Fruit fly (Drosophila melanogaster): ENCODE results near the gene Fbw5.
A peak's percentile ranks its signal among the peaks of the same experiment; 100 is the strongest.

The Fbw5 gene

DNA sequence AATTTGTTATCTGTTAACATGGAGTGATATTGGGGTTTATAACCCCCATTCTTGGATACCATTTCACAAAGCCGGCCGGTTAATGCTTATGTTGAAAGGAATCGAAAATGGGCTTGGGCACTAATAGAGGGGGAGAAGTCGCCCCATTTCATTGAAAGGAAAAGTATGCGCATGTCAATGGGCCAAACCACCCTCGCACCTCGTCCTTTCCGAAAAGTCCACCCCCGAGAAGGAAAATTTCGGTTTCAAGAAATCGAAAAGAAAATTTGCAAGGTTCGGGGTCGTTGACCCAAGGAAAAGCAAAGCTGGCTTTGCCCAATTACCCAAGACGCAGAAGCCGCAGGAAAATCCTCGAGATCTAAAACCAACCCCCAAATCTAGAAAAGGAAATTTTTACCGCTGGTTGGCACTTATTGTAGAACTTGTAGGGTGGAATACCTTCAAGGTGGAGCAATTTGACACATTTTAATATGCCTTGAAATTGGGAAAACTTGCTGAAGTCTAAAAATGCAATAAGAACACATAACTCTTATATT is 11.1 kb upstream of the Fbw5 start:
- TF ChIP-seq D1 (tag; optimal IDR thresholded peaks at IDR 0.05) (no peak), Snoo (tag; optimal IDR thresholded peaks at IDR 0.05) (no peak), CG15710 (tag; optimal IDR thresholded peaks at IDR 0.05) (no peak), CG4496 (GFP tag; IDR thresholded peaks at IDR 0.05) (no peak), CG8159 (tag; optimal IDR thresholded peaks at IDR 0.05) (no peak), CG12605 (GFP tag; IDR thresholded peaks at IDR 0.05) (no peak), rn (GFP tag; IDR thresholded peaks at IDR 0.05) (no peak), fd96Ca (GFP tag; IDR thresholded peaks at IDR 0.05) (no peak), EcR (GFP tag; optimal IDR thresholded peaks at IDR 0.05) (no peak), Pif1B (GFP tag; optimal IDR thresholded peaks at IDR 0.05) (no peak), CG10348 (GFP tag; IDR thresholded peaks at IDR 0.05) (no peak), CG9948 (tag; optimal IDR thresholded peaks at IDR 0.05) (no peak)

DNA sequence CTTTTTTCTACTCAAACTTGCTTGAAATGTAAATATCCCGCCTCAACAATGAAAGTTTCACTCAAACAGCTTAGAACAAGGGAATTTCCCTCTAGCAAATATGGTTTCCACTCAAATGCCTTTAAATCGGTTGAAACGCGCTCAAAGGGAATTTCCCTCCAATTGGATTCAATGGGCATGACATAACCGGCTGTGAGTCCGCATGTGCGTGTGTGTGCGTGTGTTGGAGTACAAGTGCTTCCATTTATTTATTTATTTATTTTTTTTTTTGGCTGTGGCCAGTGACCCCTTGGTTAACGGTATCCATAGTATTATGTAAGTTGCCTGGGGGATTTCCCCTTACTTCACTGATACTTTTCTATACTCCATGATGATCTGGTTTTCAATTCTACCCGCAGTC is 10.4 kb upstream of the Fbw5 start:
- TF ChIP-seq EcR (GFP tag; optimal IDR thresholded peaks at IDR 0.05) (no peak), Pif1A (GFP tag; optimal IDR thresholded peaks at IDR 0.05) (no peak), CG8159 (tag; optimal IDR thresholded peaks at IDR 0.05) (no peak), CG17806 (tag; optimal IDR thresholded peaks at IDR 0.05) (no peak), fd96Ca (GFP tag; IDR thresholded peaks at IDR 0.05) (no peak), gl (tag; optimal IDR thresholded peaks at IDR 0.05) (no peak), Pif1B (GFP tag; optimal IDR thresholded peaks at IDR 0.05) (no peak), rn (GFP tag; IDR thresholded peaks at IDR 0.05) (no peak), CG15710 (tag; optimal IDR thresholded peaks at IDR 0.05) (no peak), CG9948 (tag; optimal IDR thresholded peaks at IDR 0.05) (no peak), CG4496 (GFP tag; IDR thresholded peaks at IDR 0.05) (no peak), D1 (tag; optimal IDR thresholded peaks at IDR 0.05) (no peak), Snoo (tag; optimal IDR thresholded peaks at IDR 0.05) (no peak)

DNA sequence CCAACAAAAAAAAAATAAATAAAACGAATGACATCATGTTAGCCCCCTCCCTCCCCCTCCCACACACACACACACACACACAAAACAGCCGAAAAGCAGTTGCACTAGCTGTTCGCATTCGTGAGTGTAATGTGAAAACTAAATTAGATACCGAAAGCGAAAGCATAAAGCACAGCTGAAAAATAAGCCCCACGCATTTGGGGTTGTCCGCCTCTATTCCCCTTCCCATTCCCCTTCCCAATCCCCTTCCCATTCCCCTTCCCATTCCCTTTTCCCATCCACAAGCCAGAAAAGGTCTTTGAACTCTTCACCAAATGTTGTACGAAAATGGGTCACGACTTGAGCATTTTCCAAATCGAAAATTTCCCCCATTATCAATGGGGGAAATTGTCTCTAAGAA is 9.6 kb upstream of the Fbw5 start:
- TF ChIP-seq Pif1B (GFP tag; optimal IDR thresholded peaks at IDR 0.05), result no peak
- no peak for TF ChIP-seq Ets98B (GFP tag; IDR thresholded peaks at IDR 0.05)
- no peak for TF ChIP-seq CG8301 (tag; optimal IDR thresholded peaks at IDR 0.05)
- no peak for TF ChIP-seq CG32121 (GFP tag; IDR thresholded peaks at IDR 0.05)
- TF ChIP-seq CG8159 (tag; optimal IDR thresholded peaks at IDR 0.05), result no peak
- no peak for TF ChIP-seq fd96Ca (GFP tag; IDR thresholded peaks at IDR 0.05)
- no peak for TF ChIP-seq CG10348 (GFP tag; IDR thresholded peaks at IDR 0.05)
- no peak for TF ChIP-seq Pif1A (GFP tag; optimal IDR thresholded peaks at IDR 0.05)
- TF ChIP-seq rn (GFP tag; IDR thresholded peaks at IDR 0.05), result no peak
- no peak for TF ChIP-seq CG13204 (GFP tag; optimal IDR thresholded peaks at IDR 0.05)
- TF ChIP-seq CG34367 (tag; optimal IDR thresholded peaks at IDR 0.05), result no peak
- no peak for TF ChIP-seq CG12605 (GFP tag; IDR thresholded peaks at IDR 0.05)
- TF ChIP-seq EcR (GFP tag; optimal IDR thresholded peaks at IDR 0.05), result no peak
- no peak for TF ChIP-seq CG15710 (tag; optimal IDR thresholded peaks at IDR 0.05)

DNA sequence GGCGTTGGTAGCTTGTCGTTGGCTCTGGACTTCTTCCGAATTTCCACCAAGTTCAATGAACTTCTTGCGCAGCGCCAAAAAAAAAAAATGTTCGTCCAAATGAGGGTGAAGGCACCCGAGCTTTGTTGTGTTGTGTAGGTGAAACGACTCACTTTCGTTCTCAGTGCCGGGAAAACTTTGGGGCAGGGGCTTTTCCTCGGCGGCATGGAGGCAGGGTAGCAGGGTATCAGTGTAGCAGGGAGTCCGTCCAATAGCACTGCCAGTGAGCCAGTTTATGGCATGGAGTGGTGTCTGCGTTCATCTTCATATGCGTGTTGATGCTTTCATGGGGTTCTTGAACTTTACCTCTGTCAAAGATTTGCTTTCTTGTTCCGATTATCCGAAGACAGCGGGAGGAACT is 8.6 kb upstream of the Fbw5 start:
- TF ChIP-seq CG34367 (tag; optimal IDR thresholded peaks at IDR 0.05), result no peak
- no peak for TF ChIP-seq CG8301 (tag; optimal IDR thresholded peaks at IDR 0.05)
- TF ChIP-seq CG32121 (GFP tag; IDR thresholded peaks at IDR 0.05), result no peak
- TF ChIP-seq EcR (GFP tag; optimal IDR thresholded peaks at IDR 0.05), result peak; percentile 4
- no peak for TF ChIP-seq rn (GFP tag; IDR thresholded peaks at IDR 0.05)
- TF ChIP-seq CG10348 (GFP tag; IDR thresholded peaks at IDR 0.05), result no peak
- no peak for TF ChIP-seq CG14655 (GFP tag; optimal IDR thresholded peaks at IDR 0.05)

DNA sequence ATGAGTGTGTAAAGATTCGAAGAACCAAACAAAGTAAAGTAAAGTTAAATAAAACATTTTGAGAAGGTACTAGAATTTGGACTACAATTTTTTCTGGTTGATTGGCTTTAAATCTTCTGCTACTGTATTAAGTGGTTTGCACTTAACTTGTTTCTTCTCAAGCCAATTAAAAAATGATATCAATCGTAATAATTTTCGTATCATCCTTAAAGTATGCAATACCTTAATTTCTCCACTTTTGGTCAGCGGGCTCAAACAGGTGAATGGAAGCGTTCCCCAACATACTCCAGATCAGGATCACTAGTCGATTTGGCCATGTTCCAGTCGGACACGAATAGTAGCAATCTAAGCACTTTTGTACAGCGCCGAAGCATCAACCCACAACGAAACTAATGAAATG is 8.1 kb upstream of the Fbw5 start:
- TF ChIP-seq Snoo (tag; optimal IDR thresholded peaks at IDR 0.05), result no peak
- TF ChIP-seq CG15710 (tag; optimal IDR thresholded peaks at IDR 0.05), result no peak
- no peak for TF ChIP-seq CG14655 (GFP tag; optimal IDR thresholded peaks at IDR 0.05)
- no peak for TF ChIP-seq CG34367 (tag; optimal IDR thresholded peaks at IDR 0.05)
- TF ChIP-seq CG10348 (GFP tag; IDR thresholded peaks at IDR 0.05), result no peak
- no peak for TF ChIP-seq CG17806 (tag; optimal IDR thresholded peaks at IDR 0.05)

DNA sequence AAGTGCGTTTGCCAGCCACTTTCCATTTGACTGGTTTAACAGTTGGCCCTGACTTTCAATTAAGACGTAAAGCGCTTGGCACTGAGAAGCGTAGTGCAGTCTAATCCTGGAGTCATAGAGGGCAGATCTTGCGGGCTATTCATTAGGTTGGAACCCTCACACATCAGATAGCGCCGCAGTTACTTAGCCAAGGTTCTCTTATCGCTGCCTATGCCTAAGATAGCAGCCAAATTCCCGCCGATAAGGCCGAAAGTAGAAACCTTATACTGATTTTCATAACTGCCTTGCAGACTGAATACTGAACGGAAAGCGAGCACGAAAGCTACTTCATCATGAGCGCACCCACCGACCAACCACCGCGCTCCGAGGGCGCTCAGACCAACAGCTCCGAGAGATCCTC is 6.4 kb upstream of the Fbw5 start:
- no peak for TF ChIP-seq EcR (GFP tag; optimal IDR thresholded peaks at IDR 0.05)
- TF ChIP-seq CG17806 (tag; optimal IDR thresholded peaks at IDR 0.05), result no peak
- no peak for TF ChIP-seq CG14655 (GFP tag; optimal IDR thresholded peaks at IDR 0.05)
- TF ChIP-seq CG13204 (GFP tag; optimal IDR thresholded peaks at IDR 0.05), result no peak
- TF ChIP-seq gl (tag; optimal IDR thresholded peaks at IDR 0.05), result no peak
- TF ChIP-seq CG12605 (GFP tag; IDR thresholded peaks at IDR 0.05), result no peak
- TF ChIP-seq CG9948 (tag; optimal IDR thresholded peaks at IDR 0.05), result no peak
- TF ChIP-seq CG15710 (tag; optimal IDR thresholded peaks at IDR 0.05), result no peak
- no peak for TF ChIP-seq Snoo (tag; optimal IDR thresholded peaks at IDR 0.05)
- TF ChIP-seq CG10348 (GFP tag; IDR thresholded peaks at IDR 0.05), result no peak
- TF ChIP-seq Pif1A (GFP tag; optimal IDR thresholded peaks at IDR 0.05), result no peak
- no peak for TF ChIP-seq CG4496 (GFP tag; IDR thresholded peaks at IDR 0.05)
- TF ChIP-seq fd96Ca (GFP tag; IDR thresholded peaks at IDR 0.05), result no peak
- no peak for TF ChIP-seq Pif1B (GFP tag; optimal IDR thresholded peaks at IDR 0.05)
- no peak for TF ChIP-seq D1 (tag; optimal IDR thresholded peaks at IDR 0.05)
- TF ChIP-seq rn (GFP tag; IDR thresholded peaks at IDR 0.05), result no peak
- TF ChIP-seq CG8301 (tag; optimal IDR thresholded peaks at IDR 0.05), result no peak
- TF ChIP-seq CG34367 (tag; optimal IDR thresholded peaks at IDR 0.05), result no peak
- TF ChIP-seq Ets98B (GFP tag; IDR thresholded peaks at IDR 0.05), result no peak

Data from whole organism, pupa.